Worm (Caenorhabditis elegans) whole organism, L1 larva: ENCODE results near the gene sax-3.

Experiments used
- ama-1 ChIP-seq: fragments of 150-350 bp; optimal IDR thresholded peaks from 2 replicates; lab custom pipeline; 2014
- blmp-1 ChIP-seq: fragments of 150-350 bp; optimal IDR thresholded peaks from 2 replicates; lab custom pipeline; 2014; ENCODE audit warnings: missing biosample characterization, missing genetic modification characterization
- elt-2 ChIP-seq: sonication (generic microtip); optimal IDR thresholded peaks from 2 replicates; lab custom pipeline; 2016; ENCODE audit warnings: missing genetic modification characterization, mild to moderate bottlenecking, inconsistent platforms, missing compliant biosample characterization, missing genetic modification reagents
- jun-1 ChIP-seq: fragments of 150-350 bp; optimal IDR thresholded peaks from 2 replicates; lab custom pipeline; 2014; ENCODE audit warnings: missing biosample characterization, missing genetic modification reagents, missing genetic modification characterization
- nhr-12 ChIP-seq: sonication (generic microtip); optimal IDR thresholded peaks from 2 replicates; lab custom pipeline; 2017; ENCODE audit warnings: missing biosample characterization, missing genetic modification characterization
- pax-3 ChIP-seq: fragments of 200-800 bp; sonication (Bioruptor generic); optimal IDR thresholded peaks from 2 replicates; lab custom pipeline; 2018; ENCODE audit warnings: mild to moderate bottlenecking, missing genetic modification characterization, moderate library complexity, missing compliant biosample characterization
- pqm-1 ChIP-seq: sonication (generic microtip); optimal IDR thresholded peaks from 3 replicates; lab custom pipeline; 2017; ENCODE audit warnings: missing biosample characterization, missing genetic modification characterization
- ztf-4 ChIP-seq: fragments of 150-350 bp; optimal IDR thresholded peaks from 2 replicates; lab custom pipeline; 2014; ENCODE audit warnings: missing biosample characterization, missing genetic modification characterization

ce11 chrX:3503025-3503424 is 37.3 kb upstream of the sax-3 start:
- TF ChIP-seq ama-1 (no peak), pax-3 (tag; lab: Kevin White, UChicago) (peak; percentile 30), jun-1 (tag; lab: Kevin White, UChicago) (no peak), blmp-1 (tag; lab: Kevin White, UChicago) (no peak), elt-2 (tag; lab: Kevin White, UChicago) (no peak), nhr-12 (tag; lab: Kevin White, UChicago) (no peak), ztf-4 (tag; lab: Kevin White, UChicago) (no peak), pqm-1 (tag; lab: Kevin White, UChicago) (no peak)
